Worm (Caenorhabditis elegans) whole organism, young adult: ENCODE measurements around the gene cpr-9.

Source experiments
- B0261.1 ChIP-seq: sonication (generic microtip); optimal IDR thresholded peaks from 2 replicates; lab custom pipeline; 2016; ENCODE audit warnings: mild to moderate bottlenecking, missing genetic modification characterization, moderate library complexity, missing compliant biosample characterization
- C17E4.6 ChIP-seq: fragments of 200-800 bp; sonication (Bioruptor generic); IDR thresholded peaks from 2 replicates; pipeline ENCODE4 v1.3.6; 2022; ENCODE audit warnings: missing genetic modification reagents, missing genetic modification characterization, missing compliant biosample characterization
- F10E7.11 ChIP-seq: sonication (generic microtip); optimal IDR thresholded peaks from 2 replicates; lab custom pipeline; 2017; ENCODE audit warnings: mild to moderate bottlenecking, missing genetic modification characterization, moderate library complexity, missing compliant biosample characterization
- F33H1.4 ChIP-seq: fragments of 200-800 bp; sonication (Bioruptor generic); IDR thresholded peaks from 2 replicates; pipeline ENCODE4 v1.3.6; 2022; ENCODE audit warnings: missing genetic modification reagents, missing genetic modification characterization, missing compliant biosample characterization
- F49E8.2 ChIP-seq: sonication (generic microtip); optimal IDR thresholded peaks from 3 replicates; lab custom pipeline; 2017; ENCODE audit warnings: missing genetic modification characterization, mild to moderate bottlenecking, missing compliant biosample characterization, antibody characterized with exemption, moderate library complexity; ENCODE audit not compliant: insufficient read depth
- F55B11.4 ChIP-seq: sonication (generic microtip); optimal IDR thresholded peaks from 2 replicates; lab custom pipeline; 2016; ENCODE audit warnings: missing compliant biosample characterization, missing genetic modification characterization, borderline replicate concordance; ENCODE audit not compliant: insufficient read depth
- F57C9.4 ChIP-seq: sonication (generic microtip); optimal IDR thresholded peaks from 2 replicates; lab custom pipeline; 2017; ENCODE audit warnings: mild to moderate bottlenecking, missing genetic modification characterization, missing compliant biosample characterization
- T26A5.8 ChIP-seq: sonication (generic microtip); optimal IDR thresholded peaks from 2 replicates; lab custom pipeline; 2016; ENCODE audit warnings: missing genetic modification characterization, missing compliant biosample characterization
- Y53F4B.3 ChIP-seq: fragments of 200-800 bp; sonication (Bioruptor generic); IDR thresholded peaks from 2 replicates; pipeline ENCODE4 v1.3.6; 2022; ENCODE audit warnings: missing genetic modification reagents, missing genetic modification characterization, missing compliant biosample characterization
- Y53G8AR.9 ChIP-seq: fragments of 200-800 bp; sonication (Bioruptor generic); conservative IDR thresholded peaks from 2 replicates; pipeline ENCODE4 v1.3.6; 2022; ENCODE audit warnings: missing genetic modification reagents, missing genetic modification characterization, missing compliant biosample characterization
- ZK185.1 ChIP-seq: sonication (generic microtip); optimal IDR thresholded peaks from 2 replicates; lab custom pipeline; 2016; ENCODE audit warnings: mild to moderate bottlenecking, missing genetic modification characterization, missing compliant biosample characterization; ENCODE audit not compliant: poor library complexity, severe bottlenecking
- ama-1 ChIP-seq, 3 experiments: fragments of 150-350 bp in 1 of 3; sonication (generic microtip) in 2 of 3; optimal IDR thresholded peaks; 2 replicates each; lab custom pipeline; 2014 to 2018; ENCODE audit warnings: missing biosample characterization in 2 of 3, missing genetic modification characterization in 2 of 3, missing genetic modification reagents in 2 of 3
- aptf-3 ChIP-seq: fragments of 200-800 bp; sonication (Bioruptor generic); IDR thresholded peaks from 2 replicates; pipeline ENCODE4 v1.3.6; 2022; ENCODE audit warnings: missing genetic modification characterization, missing compliant biosample characterization
- athp-1 ChIP-seq: sonication (generic microtip); optimal IDR thresholded peaks from 2 replicates; lab custom pipeline; 2017; ENCODE audit warnings: mild to moderate bottlenecking, missing genetic modification characterization, missing compliant biosample characterization
- attf-5 ChIP-seq: fragments of 200-800 bp; sonication (Bioruptor generic); optimal IDR thresholded peaks from 2 replicates; lab custom pipeline; 2018; ENCODE audit warnings: mild to moderate bottlenecking, missing genetic modification characterization, missing compliant biosample characterization
- bed-2 ChIP-seq: fragments of 200-800 bp; sonication (Bioruptor generic); IDR thresholded peaks from 2 replicates; pipeline ENCODE4 v1.3.6; 2022; ENCODE audit warnings: missing genetic modification reagents, missing genetic modification characterization, missing compliant biosample characterization
- ccch-3 ChIP-seq: fragments of 200-800 bp; sonication (Bioruptor generic); optimal IDR thresholded peaks from 2 replicates; lab custom pipeline; 2018; ENCODE audit warnings: mild to moderate bottlenecking, missing genetic modification characterization, missing compliant biosample characterization
- ceh-100 ChIP-seq: fragments of 200-800 bp; sonication (Bioruptor generic); IDR thresholded peaks from 2 replicates; pipeline ENCODE4 v1.3.6; 2022; ENCODE audit warnings: missing genetic modification reagents, missing genetic modification characterization, missing compliant biosample characterization
- ceh-79 ChIP-seq: sonication (generic microtip); optimal IDR thresholded peaks from 2 replicates; lab custom pipeline; 2017; ENCODE audit warnings: mild to moderate bottlenecking, missing genetic modification characterization, missing compliant biosample characterization
- chd-7 ChIP-seq: sonication (generic microtip); optimal IDR thresholded peaks from 2 replicates; lab custom pipeline; 2016; ENCODE audit warnings: mild to moderate bottlenecking, missing genetic modification characterization, moderate library complexity, missing compliant biosample characterization
- dox-1 ChIP-seq: fragments of 200-800 bp; sonication (Bioruptor generic); IDR thresholded peaks from 2 replicates; pipeline ENCODE4 v1.3.6; 2022; ENCODE audit warnings: missing genetic modification reagents, missing genetic modification characterization, missing compliant biosample characterization
- ets-4 ChIP-seq: fragments of 200-800 bp; sonication (Bioruptor generic); optimal IDR thresholded peaks from 2 replicates; lab custom pipeline; 2018; ENCODE audit warnings: mild to moderate bottlenecking, missing genetic modification characterization, missing compliant biosample characterization
- fkh-3 ChIP-seq: sonication (generic microtip); optimal IDR thresholded peaks from 2 replicates; lab custom pipeline; 2016; ENCODE audit warnings: mild to moderate bottlenecking, missing genetic modification characterization, missing compliant biosample characterization
- hlh-12 ChIP-seq: sonication (generic microtip); optimal IDR thresholded peaks from 2 replicates; lab custom pipeline; 2016; ENCODE audit warnings: missing genetic modification characterization, missing compliant biosample characterization
- hsf-1 ChIP-seq: fragments of 200-800 bp; sonication (Bioruptor generic); IDR thresholded peaks from 2 replicates; pipeline ENCODE4 v1.3.6; 2022; ENCODE audit warnings: missing genetic modification reagents, missing genetic modification characterization, missing compliant biosample characterization
- let-607 ChIP-seq, 2 experiments: fragments of 200-800 bp in 1 of 2; sonication (Bioruptor generic) in 1 of 2; sonication (generic microtip) in 1 of 2; optimal IDR thresholded peaks; 2 replicates each; lab custom pipeline; 2016 to 2018; ENCODE audit warnings: mild to moderate bottlenecking in 2 of 2, missing compliant biosample characterization in 2 of 2, missing genetic modification characterization in 2 of 2, moderate library complexity in 2 of 2, missing genotype in 1 of 2
- lin-40 ChIP-seq: sonication (generic microtip); optimal IDR thresholded peaks from 2 replicates; lab custom pipeline; 2016; ENCODE audit warnings: missing genetic modification characterization, mild to moderate bottlenecking, missing compliant biosample characterization, missing genotype, missing genetic modification reagents
- lir-1 ChIP-seq: fragments of 200-800 bp; sonication (Bioruptor generic); conservative IDR thresholded peaks from 2 replicates; pipeline ENCODE4 v1.3.6; 2022; ENCODE audit warnings: missing genetic modification reagents, missing genetic modification characterization, missing compliant biosample characterization
- mel-28 ChIP-seq: sonication (generic microtip); optimal IDR thresholded peaks from 2 replicates; lab custom pipeline; 2016; ENCODE audit warnings: borderline replicate concordance, mild to moderate bottlenecking, missing genetic modification characterization, missing compliant biosample characterization
- mes-4 ChIP-seq: sonication (generic microtip); optimal IDR thresholded peaks from 2 replicates; lab custom pipeline; 2016; ENCODE audit warnings: missing genotype, missing genetic modification characterization, missing compliant biosample characterization
- nhr-120 ChIP-seq: fragments of 200-800 bp; sonication (Bioruptor generic); IDR thresholded peaks from 2 replicates; pipeline ENCODE4 v1.3.6; 2022; ENCODE audit warnings: missing genetic modification characterization, missing compliant biosample characterization
- nhr-90 ChIP-seq: sonication (generic microtip); optimal IDR thresholded peaks from 2 replicates; lab custom pipeline; 2016; ENCODE audit warnings: missing genotype, mild to moderate bottlenecking, missing genetic modification characterization, missing compliant biosample characterization
- pha-4 ChIP-seq: fragments of 150-350 bp; sonication (generic microtip); optimal IDR thresholded peaks from 2 replicates; lab custom pipeline; 2014; ENCODE audit warnings: missing biosample characterization, missing genetic modification reagents, missing genetic modification characterization
- rcor-1 ChIP-seq: fragments of 200-800 bp; sonication (Bioruptor generic); IDR thresholded peaks from 2 replicates; pipeline ENCODE4 v1.3.6; 2022; ENCODE audit warnings: missing genetic modification reagents, missing genetic modification characterization, missing compliant biosample characterization
- rpc-1 ChIP-seq, 2 experiments: fragments of 150-350 bp in 1 of 2; sonication (generic microtip) in 1 of 2; optimal IDR thresholded peaks; 2 replicates each; lab custom pipeline; 2014 to 2018; ENCODE audit warnings: missing biosample characterization in 1 of 2, missing genetic modification characterization in 1 of 2, missing genetic modification reagents in 1 of 2, missing genotype in 1 of 2
- snpc-1.1 ChIP-seq: sonication (generic microtip); optimal IDR thresholded peaks from 2 replicates; lab custom pipeline; 2017; ENCODE audit warnings: missing genetic modification characterization, mild to moderate bottlenecking, missing compliant biosample characterization, antibody characterized with exemption, moderate library complexity, missing genotype, missing genetic modification reagents; ENCODE audit not compliant: insufficient read depth
- snpc-4 ChIP-seq, 5 experiments: fragments of 150-350 bp in 1 of 5; sonication (generic microtip) in 4 of 5; optimal IDR thresholded peaks; 2 replicates each; lab custom pipeline; 2014 to 2018; ENCODE audit warnings: missing genetic modification characterization in 5 of 5, missing biosample characterization in 3 of 5, antibody characterized with exemption in 2 of 5, mild to moderate bottlenecking in 2 of 5, missing compliant biosample characterization in 2 of 5, missing genotype in 2 of 5, moderate library complexity in 2 of 5, missing genetic modification reagents in 1 of 5
- tlf-1 ChIP-seq: fragments of 200-800 bp; sonication (Bioruptor generic); optimal IDR thresholded peaks from 2 replicates; lab custom pipeline; 2018; ENCODE audit warnings: mild to moderate bottlenecking, missing genetic modification characterization, missing compliant biosample characterization
- zfh-2 ChIP-seq: fragments of 200-800 bp; sonication (Bioruptor generic); conservative IDR thresholded peaks from 2 replicates; pipeline ENCODE4 v1.3.6; 2022; ENCODE audit warnings: missing genetic modification reagents, missing genetic modification characterization, missing compliant biosample characterization
- zim-3 ChIP-seq: sonication (generic microtip); optimal IDR thresholded peaks from 2 replicates; lab custom pipeline; 2017; ENCODE audit warnings: mild to moderate bottlenecking, missing genetic modification characterization, moderate library complexity, missing compliant biosample characterization
- ztf-22 ChIP-seq: fragments of 200-800 bp; sonication (Bioruptor generic); optimal IDR thresholded peaks from 2 replicates; lab custom pipeline; 2018; ENCODE audit warnings: mild to moderate bottlenecking, missing genetic modification characterization, moderate library complexity, missing compliant biosample characterization
- ztf-26 ChIP-seq: sonication (generic microtip); optimal IDR thresholded peaks from 2 replicates; lab custom pipeline; 2017; ENCODE audit warnings: missing genetic modification characterization, missing compliant biosample characterization
- ztf-28 ChIP-seq: fragments of 200-800 bp; sonication (Bioruptor generic); IDR thresholded peaks from 2 replicates; pipeline ENCODE4 v1.3.6; 2022; ENCODE audit warnings: missing genetic modification reagents, missing genetic modification characterization, missing compliant biosample characterization
- ztf-6 ChIP-seq: fragments of 200-800 bp; sonication (Bioruptor generic); IDR thresholded peaks from 2 replicates; pipeline ENCODE4 v1.3.6; 2022; ENCODE audit warnings: missing genetic modification reagents, missing genetic modification characterization, missing compliant biosample characterization

Gene cpr-9

DNA sequence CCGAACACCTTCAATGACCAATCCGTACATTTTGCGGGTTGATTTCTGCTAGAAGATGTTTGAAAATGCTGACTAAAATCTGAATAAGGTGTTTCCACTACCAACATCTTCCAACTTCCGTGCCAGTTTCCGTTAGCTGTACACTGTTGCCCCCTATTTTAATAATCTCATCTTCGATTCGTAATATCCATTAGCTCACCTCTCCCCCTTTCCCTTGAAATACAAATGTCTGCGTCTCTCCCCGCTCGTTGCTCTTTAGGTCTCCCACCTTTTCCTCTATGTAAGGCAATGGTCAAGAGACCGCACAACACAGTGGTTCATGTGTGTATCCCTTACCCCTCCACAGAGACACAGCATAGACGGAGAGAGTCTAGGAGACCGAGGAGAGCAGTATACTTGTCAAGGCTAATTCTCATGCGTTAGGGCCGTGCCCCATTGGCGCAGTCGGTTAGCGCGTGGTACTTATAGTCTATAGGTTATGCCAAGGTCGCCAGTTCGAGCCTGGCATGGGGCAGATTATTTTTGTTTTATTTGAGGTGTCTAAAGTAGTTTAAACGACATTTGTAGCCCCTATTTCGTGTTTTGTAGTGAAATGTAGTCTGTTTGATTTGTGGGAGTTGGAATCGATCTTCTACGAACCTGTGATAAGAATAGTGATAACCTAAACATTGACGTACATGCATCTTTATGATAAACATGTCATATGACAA lies 951 bp upstream of the cpr-9 start, which contains the start of gene gcy-33 (continued):
- no peak for TF ChIP-seq zfh-2 (GFP tag; lab: Robert Waterston, UW)
- TF ChIP-seq ztf-28, result peak; percentile 74; the same call in 1 of the 2 replicates
- TF ChIP-seq fkh-3 (tag; lab: Kevin White, UChicago), result peak; percentile 95
- peak; percentile 87 for TF ChIP-seq rpc-1 (optimal IDR thresholded peaks at IDR 0.05; lab: Kevin White, UChicago)
- peak; percentile 88 for TF ChIP-seq rpc-1 (tag; optimal IDR thresholded peaks at IDR 0.05; lab: Kevin White, UChicago)
- no peak for TF ChIP-seq F57C9.4 (tag; lab: Kevin White, UChicago)
- no peak for TF ChIP-seq snpc-1.1 (tag; lab: Kevin White, UChicago)
- TF ChIP-seq ztf-26, result peak; percentile 86
- peak; percentile 81; the same call in 1 of the 2 replicates for TF ChIP-seq C17E4.6 (GFP tag; lab: Robert Waterston, UW)
- peak; percentile 87 for TF ChIP-seq lin-40
- TF ChIP-seq snpc-4 (GFP tag; optimal IDR thresholded peaks at IDR 0.05; lab: Kevin White, UChicago), result no peak
- TF ChIP-seq snpc-4 (tag; optimal IDR thresholded peaks at IDR 0.05; lab: Kevin White, UChicago), result peak; percentile 42 to 87 (median 76)
- peak; percentile 87 for TF ChIP-seq rcor-1 (GFP tag; lab: Robert Waterston, UW)
- peak; percentile 92 for TF ChIP-seq zim-3 (tag; lab: Kevin White, UChicago)
- peak; percentile 94 for TF ChIP-seq nhr-90
- TF ChIP-seq mes-4 (tag; lab: Kevin White, UChicago), result peak; percentile 46
- TF ChIP-seq Y53F4B.3 (GFP tag; lab: Robert Waterston, UW), result 0 out of 2 replicates have a peak, but pooled peaks have one; percentile 32
- TF ChIP-seq tlf-1 (GFP tag; lab: Kevin White, UChicago), result peak; percentile 75
- TF ChIP-seq F10E7.11 (tag; lab: Kevin White, UChicago), result peak; percentile 48
- TF ChIP-seq ztf-22 (GFP tag; lab: Kevin White, UChicago), result peak; percentile 94
- TF ChIP-seq T26A5.8, result peak; percentile 83
- TF ChIP-seq chd-7 (tag; lab: Kevin White, UChicago), result peak; percentile 93
- TF ChIP-seq attf-5, result peak; percentile 64
- TF ChIP-seq ets-4, result peak; percentile 96
- peak; percentile 85 for TF ChIP-seq ZK185.1 (tag; lab: Kevin White, UChicago)
- TF ChIP-seq ceh-79 (tag; lab: Kevin White, UChicago), result no peak
- 0 out of 2 replicates have a peak, but pooled peaks have one; percentile 67 for TF ChIP-seq nhr-120
- TF ChIP-seq F55B11.4, result no peak
- peak; percentile 64 for TF ChIP-seq hlh-12 (tag; lab: Kevin White, UChicago)
- TF ChIP-seq ztf-6 (GFP tag; lab: Robert Waterston, UW), result peak; percentile 63; the same call in 1 of the 2 replicates
- TF ChIP-seq aptf-3 (GFP tag; lab: Robert Waterston, UW), result 0 out of 2 replicates have a peak, but pooled peaks have one; percentile 62
- peak; percentile 29; the same call in 1 of the 2 replicates for TF ChIP-seq F33H1.4
- no peak for TF ChIP-seq ccch-3 (GFP tag; lab: Kevin White, UChicago)
- peak; percentile 82 for TF ChIP-seq dox-1 (GFP tag; lab: Robert Waterston, UW)
- TF ChIP-seq Y53G8AR.9 (GFP tag; lab: Robert Waterston, UW), result peak; percentile 66; the same call in 1 of the 2 replicates
- TF ChIP-seq ceh-100 (GFP tag; lab: Robert Waterston, UW), result peak; percentile 79
- no peak for TF ChIP-seq pha-4 (tag; lab: Kevin White, UChicago)
- peak; percentile 68 for TF ChIP-seq hsf-1 (GFP tag; lab: Robert Waterston, UW)
- peak; percentile 59 for TF ChIP-seq athp-1 (tag; lab: Kevin White, UChicago)
- no peak for TF ChIP-seq mel-28 (tag; lab: Kevin White, UChicago)
- 0 out of 2 replicates have a peak, but pooled peaks have one; percentile 73 for TF ChIP-seq bed-2 (GFP tag; lab: Robert Waterston, UW)
- peak; percentile 59 for TF ChIP-seq F49E8.2
- peak; percentile 59; the same call in 1 of the 2 replicates for TF ChIP-seq lir-1
- TF ChIP-seq ama-1 (optimal IDR thresholded peaks at IDR 0.05; lab: Kevin White, UChicago), result no peak
- TF ChIP-seq ama-1 (GFP tag; optimal IDR thresholded peaks at IDR 0.05; lab: Kevin White, UChicago), result peak; percentile 13 to 80
- TF ChIP-seq let-607 (tag; optimal IDR thresholded peaks at IDR 0.05; lab: Kevin White, UChicago), result peak; percentile 41 to 76
- peak; percentile 95 for TF ChIP-seq B0261.1 (tag; lab: Kevin White, UChicago)
